Worm (Caenorhabditis elegans) whole organism, L4 larva: ENCODE results near the gene T10F2.2.

Source experiments
- attf-4 ChIP-seq: sonication (generic microtip); optimal IDR thresholded peaks from 3 replicates; lab custom pipeline; 2017; ENCODE audit warnings: missing biosample characterization, missing genetic modification characterization
- ctbp-1 ChIP-seq: fragments of 200-800 bp; sonication (Bioruptor generic); IDR thresholded peaks from 2 replicates; pipeline ENCODE4 v1.3.6; 2022; ENCODE audit warnings: missing genetic modification reagents, missing genetic modification characterization, missing compliant biosample characterization
- dve-1 ChIP-seq: sonication (generic microtip); optimal IDR thresholded peaks from 2 replicates; lab custom pipeline; 2017; ENCODE audit warnings: antibody characterized with exemption, mild to moderate bottlenecking, missing genetic modification characterization, missing compliant biosample characterization; ENCODE audit not compliant: insufficient read depth
- lim-7 ChIP-seq: fragments of 200-800 bp; sonication (Bioruptor generic); IDR thresholded peaks from 2 replicates; pipeline ENCODE4 v1.3.6; 2022; ENCODE audit warnings: missing genetic modification characterization, missing compliant biosample characterization
- nhr-111 ChIP-seq: fragments of 200-800 bp; sonication (Bioruptor generic); optimal IDR thresholded peaks from 2 replicates; lab custom pipeline; 2018; ENCODE audit warnings: mild to moderate bottlenecking, missing genetic modification characterization, missing compliant biosample characterization
- nhr-237 ChIP-seq: sonication (generic microtip); optimal IDR thresholded peaks from 2 replicates; lab custom pipeline; 2017; ENCODE audit warnings: missing biosample characterization, missing genetic modification characterization
- nhr-77 ChIP-seq: fragments of 150-350 bp; optimal IDR thresholded peaks from 2 replicates; lab custom pipeline; 2014; ENCODE audit warnings: missing biosample characterization, missing genetic modification characterization
- skn-1 ChIP-seq: fragments of 150-350 bp; optimal IDR thresholded peaks from 2 replicates; lab custom pipeline; 2014; ENCODE audit warnings: missing biosample characterization, missing genetic modification characterization
- ztf-11 ChIP-seq: fragments of 150-350 bp; optimal IDR thresholded peaks from 2 replicates; lab custom pipeline; 2014; ENCODE audit warnings: missing biosample characterization, missing genetic modification characterization

DNA sequence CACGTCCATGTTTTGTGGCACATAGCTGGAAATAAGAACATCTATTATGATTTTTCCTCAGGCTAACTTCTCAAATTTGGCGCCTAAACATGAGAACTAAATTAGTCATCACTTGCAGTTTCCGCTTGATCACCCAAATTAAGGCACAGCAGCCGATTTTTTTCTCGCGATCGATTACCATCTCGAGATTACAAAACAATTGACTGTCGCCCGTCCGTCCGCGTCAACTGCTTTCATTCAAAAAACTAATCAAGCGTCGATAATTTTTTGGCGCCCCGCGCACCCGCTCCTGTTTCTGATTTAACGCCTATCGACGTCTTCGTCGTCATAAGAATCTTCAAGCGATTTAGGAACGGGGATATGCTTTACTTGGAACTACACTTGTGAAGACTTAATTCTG is 27.4 kb downstream of the T10F2.2 start:
- no peak for TF ChIP-seq attf-4
- no peak for TF ChIP-seq nhr-237 (tag; lab: Kevin White, UChicago)
- TF ChIP-seq nhr-77 (tag; lab: Kevin White, UChicago) = no peak
- TF ChIP-seq nhr-111 (GFP tag; lab: Kevin White, UChicago) = no peak
- no peak for TF ChIP-seq skn-1 (tag; lab: Kevin White, UChicago)
- no peak for TF ChIP-seq lim-7 (GFP tag; lab: Robert Waterston, UW)
- TF ChIP-seq ctbp-1 = no peak
- TF ChIP-seq ztf-11 = no peak
- TF ChIP-seq dve-1 (tag; lab: Kevin White, UChicago) = no peak
